Worm (Caenorhabditis elegans): Measurements from ENCODE around the gene ZC266.1.

ce11 chrV:4649649-4650384, 50.3 kb downstream of the ZC266.1 start:
- TF ChIP-seq unc-62 (GFP tag; optimal IDR thresholded peaks at IDR 0.05) (no peak), nhr-179 (tag; optimal IDR thresholded peaks at IDR 0.05) (no peak), athp-1 (tag; optimal IDR thresholded peaks at IDR 0.05) (no peak), aptf-2 (GFP tag; conservative IDR thresholded peaks at IDR 0.05) (no peak), lin-26 (GFP tag; IDR thresholded peaks at IDR 0.05) (no peak), chd-7 (tag; optimal IDR thresholded peaks at IDR 0.05) (no peak), let-526 (GFP tag; IDR thresholded peaks at IDR 0.05) (no peak), lir-1 (GFP tag; conservative IDR thresholded peaks at IDR 0.05) (no peak), tlf-1 (GFP tag; optimal IDR thresholded peaks at IDR 0.05) (no peak), mes-4 (tag; optimal IDR thresholded peaks at IDR 0.05) (no peak), ama-1 (optimal IDR thresholded peaks at IDR 0.05) (no peak), ama-1 (GFP tag; optimal IDR thresholded peaks at IDR 0.05) (no peak), tbp1 (GFP tag; optimal IDR thresholded peaks at IDR 0.05) (no peak), fkh-3 (tag; optimal IDR thresholded peaks at IDR 0.05) (no peak), him-1 (tag; optimal IDR thresholded peaks at IDR 0.05) (no peak)
